Worm (Caenorhabditis elegans): Measurements from ENCODE around the gene hlh-29.

ce11 chrX:17504447-17504846, 44.0 kb downstream of the hlh-29 start:
- no peak for TF ChIP-seq rnt-1 (tag; optimal IDR thresholded peaks at IDR 0.05)
- TF ChIP-seq ama-1 (optimal IDR thresholded peaks at IDR 0.05) = no peak
- no peak for TF ChIP-seq lin-11 (tag; optimal IDR thresholded peaks at IDR 0.05)
- TF ChIP-seq lim-6 (tag; optimal IDR thresholded peaks at IDR 0.05) = no peak
- no peak for TF ChIP-seq hlh-8 (tag; optimal IDR thresholded peaks at IDR 0.05)
- TF ChIP-seq pqm-1 (tag; optimal IDR thresholded peaks at IDR 0.05) = no peak
- no peak for TF ChIP-seq Y22D7AL.16 (tag; optimal IDR thresholded peaks at IDR 0.05)
- TF ChIP-seq ceh-2 (tag; optimal IDR thresholded peaks at IDR 0.05) = no peak
- no peak for TF ChIP-seq K09A11.1 (tag; optimal IDR thresholded peaks at IDR 0.05; ENCODE audit: insufficient read depth)
- no peak for TF ChIP-seq ets-4 (tag; optimal IDR thresholded peaks at IDR 0.05)
- TF ChIP-seq T23F11.4 (GFP tag; optimal IDR thresholded peaks at IDR 0.05) = no peak

Measured in whole organism, late embryonic.